Fruit fly (Drosophila melanogaster) whole organism, pupa: ENCODE results near the gene CG43089.

ENCODE experiments used
- CG10348 ChIP-seq: fragments of 200-800 bp; sonication (Bioruptor generic); IDR thresholded peaks from 2 replicates; pipeline ENCODE4 v1.3.6; 2022; ENCODE audit warnings: missing biosample characterization, missing genetic modification characterization
- CG12605 ChIP-seq: fragments of 200-800 bp; sonication (Bioruptor generic); IDR thresholded peaks from 2 replicates; pipeline ENCODE4 v1.3.6; 2022; ENCODE audit warnings: missing biosample characterization, missing genetic modification characterization
- CG14655 ChIP-seq: fragments of 200-800 bp; sonication (Bioruptor generic); optimal IDR thresholded peaks from 3 replicates; lab custom pipeline; 2017; ENCODE audit warnings: mild to moderate bottlenecking, missing biosample characterization, missing genetic modification reagents, missing genetic modification characterization
- CG15710 ChIP-seq: fragments of 200-800 bp; sonication (Bioruptor generic); optimal IDR thresholded peaks from 2 replicates; lab custom pipeline; 2018; ENCODE audit warnings: missing biosample characterization, mild to moderate bottlenecking, missing genetic modification characterization, moderate library complexity
- CG32121 ChIP-seq: fragments of 200-800 bp; sonication (Bioruptor generic); IDR thresholded peaks from 2 replicates; pipeline ENCODE4 v1.3.6; 2022; ENCODE audit warnings: missing biosample characterization, missing genetic modification characterization
- CG34367 ChIP-seq: fragments of 200-800 bp; sonication (Bioruptor generic); optimal IDR thresholded peaks from 2 replicates; lab custom pipeline; 2018; ENCODE audit warnings: missing biosample characterization, mild to moderate bottlenecking, missing genetic modification characterization
- CG4496 ChIP-seq: fragments of 200-800 bp; sonication (Bioruptor generic); IDR thresholded peaks from 3 replicates; pipeline ENCODE4 v1.3.6; 2022; ENCODE audit warnings: missing biosample characterization, missing genetic modification characterization
- CG8159 ChIP-seq: fragments of 200-800 bp; sonication (Bioruptor generic); optimal IDR thresholded peaks from 3 replicates; lab custom pipeline; 2018; ENCODE audit warnings: missing biosample characterization, mild to moderate bottlenecking, missing genetic modification characterization, moderate library complexity
- CG8301 ChIP-seq: fragments of 200-800 bp; sonication (Bioruptor generic); optimal IDR thresholded peaks from 2 replicates; lab custom pipeline; 2018; ENCODE audit warnings: missing biosample characterization, mild to moderate bottlenecking, missing genetic modification characterization
- CG9948 ChIP-seq: fragments of 200-800 bp; sonication (Bioruptor generic); optimal IDR thresholded peaks from 2 replicates; lab custom pipeline; 2018; ENCODE audit warnings: missing biosample characterization, mild to moderate bottlenecking, missing genetic modification characterization, moderate library complexity
- D1 ChIP-seq: fragments of 200-800 bp; sonication (Bioruptor generic); optimal IDR thresholded peaks from 2 replicates; lab custom pipeline; 2018; ENCODE audit warnings: missing biosample characterization, mild to moderate bottlenecking, missing genetic modification characterization, moderate library complexity
- EcR ChIP-seq: fragments of 200-800 bp; sonication (Bioruptor generic); optimal IDR thresholded peaks from 3 replicates; lab custom pipeline; 2019; ENCODE audit warnings: missing biosample characterization, missing genetic modification characterization, mild to moderate bottlenecking, moderate library complexity, missing genetic modification reagents
- Ets98B ChIP-seq: fragments of 200-800 bp; sonication (Bioruptor generic); IDR thresholded peaks from 2 replicates; pipeline ENCODE4 v1.3.6; 2022; ENCODE audit warnings: missing biosample characterization, missing genetic modification characterization
- fd96Ca ChIP-seq: fragments of 200-800 bp; sonication (Bioruptor generic); IDR thresholded peaks from 3 replicates; pipeline ENCODE4 v1.3.6; 2022; ENCODE audit warnings: missing biosample characterization, missing genetic modification characterization
- gl ChIP-seq: fragments of 200-800 bp; sonication (Bioruptor generic); optimal IDR thresholded peaks from 2 replicates; lab custom pipeline; 2018; ENCODE audit warnings: missing biosample characterization, mild to moderate bottlenecking, missing genetic modification characterization
- rn ChIP-seq: fragments of 200-800 bp; sonication (Bioruptor generic); IDR thresholded peaks from 2 replicates; pipeline ENCODE4 v1.3.6; 2022; ENCODE audit warnings: missing biosample characterization, missing genetic modification characterization

Gene CG43089

dm6 chr3L:3755713-3756112 is 41.9 kb downstream of the CG43089 start:
- no peak for TF ChIP-seq CG8301 (tag; lab: Kevin White, UChicago)
- TF ChIP-seq CG9948 (tag; lab: Kevin White, UChicago), result no peak
- no peak for TF ChIP-seq CG12605 (GFP tag; lab: Robert Waterston, UW)
- no peak for TF ChIP-seq CG34367 (tag; lab: Kevin White, UChicago)
- TF ChIP-seq D1, result no peak
- no peak for TF ChIP-seq gl (tag; lab: Kevin White, UChicago)
- TF ChIP-seq CG4496, result no peak
- TF ChIP-seq CG14655 (GFP tag; lab: Kevin White, UChicago), result no peak

dm6 chr3L:3758603-3759002 is 44.8 kb downstream of the CG43089 start:
- TF ChIP-seq CG8159 (no peak), CG4496 (no peak), EcR (GFP tag; lab: Kevin White, UChicago) (no peak)

dm6 chr3L:3760395-3760997 is 46.7 kb downstream of the CG43089 start:
- TF ChIP-seq CG12605 (GFP tag; lab: Robert Waterston, UW), result no peak
- peak; percentile 54 for TF ChIP-seq EcR (GFP tag; lab: Kevin White, UChicago)
- TF ChIP-seq CG10348, result no peak
- no peak for TF ChIP-seq CG15710 (tag; lab: Kevin White, UChicago)

- TF ChIP-seq CG32121 (GFP tag; lab: Robert Waterston, UW), result no peak
- TF ChIP-seq CG12605 (GFP tag; lab: Robert Waterston, UW), result no peak
- no peak for TF ChIP-seq CG8301 (tag; lab: Kevin White, UChicago)
- TF ChIP-seq CG8159, result no peak
- no peak for TF ChIP-seq Ets98B (GFP tag; lab: Robert Waterston, UW)
- TF ChIP-seq fd96Ca, result no peak
- 0 out of 2 replicates have a peak, but pooled peaks have one; percentile 5 for TF ChIP-seq rn
Observed at dm6 chr3L:3763335-3763734, 49.5 kb downstream of the CG43089 start.
